Fruit fly (Drosophila melanogaster): ENCODE measurements around the gene Lgr4.

dm6 chrX:13210429-13210828, 21.5 kb upstream of the Lgr4 start:
- TF ChIP-seq Ets98B (GFP tag; IDR thresholded peaks at IDR 0.05) (no peak), CG8159 (tag; optimal IDR thresholded peaks at IDR 0.05) (no peak), CG9948 (tag; optimal IDR thresholded peaks at IDR 0.05) (no peak), EcR (GFP tag; optimal IDR thresholded peaks at IDR 0.05) (no peak), CG8301 (tag; optimal IDR thresholded peaks at IDR 0.05) (no peak), Pif1A (GFP tag; optimal IDR thresholded peaks at IDR 0.05) (no peak)
